Worm (Caenorhabditis elegans) whole organism, L3 larva: ENCODE data around the gene hpo-29.

Source experiments
- aly-2 ChIP-seq: fragments of 150-350 bp; optimal IDR thresholded peaks from 2 replicates; lab custom pipeline; 2014; ENCODE audit warnings: missing biosample characterization, missing genetic modification characterization
- ceh-82 ChIP-seq: fragments of 150-350 bp; optimal IDR thresholded peaks from 2 replicates; lab custom pipeline; 2014; ENCODE audit warnings: missing biosample characterization, missing genetic modification characterization
- lin-39 ChIP-seq: fragments of 150-350 bp; optimal IDR thresholded peaks from 2 replicates; lab custom pipeline; 2018; ENCODE audit warnings: missing biosample characterization, missing genetic modification reagents, missing genetic modification characterization
- lsy-12 ChIP-seq: sonication (generic microtip); optimal IDR thresholded peaks from 2 replicates; lab custom pipeline; 2016; ENCODE audit warnings: mild to moderate bottlenecking, missing genetic modification characterization, missing compliant biosample characterization
- nhr-11 ChIP-seq: fragments of 150-350 bp; optimal IDR thresholded peaks from 2 replicates; lab custom pipeline; 2014; ENCODE audit warnings: missing biosample characterization, missing genetic modification characterization
- nhr-237 ChIP-seq: fragments of 150-350 bp; optimal IDR thresholded peaks from 2 replicates; lab custom pipeline; 2014; ENCODE audit warnings: missing biosample characterization, missing genetic modification characterization
- pqm-1 ChIP-seq: fragments of 150-350 bp; optimal IDR thresholded peaks from 2 replicates; lab custom pipeline; 2017; ENCODE audit warnings: missing biosample characterization, missing genetic modification characterization, inconsistent platforms
- snpc-4 ChIP-seq: fragments of 150-350 bp; optimal IDR thresholded peaks from 2 replicates; lab custom pipeline; 2014; ENCODE audit warnings: missing biosample characterization, missing genetic modification characterization
- zag-1 ChIP-seq: fragments of 150-350 bp; optimal IDR thresholded peaks from 2 replicates; lab custom pipeline; 2014; ENCODE audit warnings: missing biosample characterization, missing genetic modification characterization
- ztf-11 ChIP-seq: fragments of 150-350 bp; optimal IDR thresholded peaks from 2 replicates; lab custom pipeline; 2014; ENCODE audit warnings: missing biosample characterization, missing genetic modification characterization
- ztf-4 ChIP-seq: fragments of 150-350 bp; optimal IDR thresholded peaks from 2 replicates; lab custom pipeline; 2014; ENCODE audit warnings: missing biosample characterization, missing genetic modification characterization

- TF ChIP-seq ztf-4 (tag; lab: Kevin White, UChicago) (no peak), ceh-82 (tag; lab: Kevin White, UChicago) (no peak), snpc-4 (tag; lab: Kevin White, UChicago) (no peak), ztf-11 (tag; lab: Kevin White, UChicago) (no peak), zag-1 (tag; lab: Kevin White, UChicago) (no peak), lin-39 (tag; lab: Kevin White, UChicago) (no peak), nhr-11 (tag; lab: Kevin White, UChicago) (no peak), nhr-237 (tag; lab: Kevin White, UChicago) (no peak), aly-2 (tag; lab: Kevin White, UChicago) (no peak), pqm-1 (tag; lab: Kevin White, UChicago) (no peak), lsy-12 (no peak)
These were observed 47.8 kb upstream of the hpo-29 start, which contains the start of gene mxl-2 for ce11 chrIII:187829-188228.
